Worm (Caenorhabditis elegans): ENCODE measurements around the gene W05H7.1.

Gene W05H7.1

DNA sequence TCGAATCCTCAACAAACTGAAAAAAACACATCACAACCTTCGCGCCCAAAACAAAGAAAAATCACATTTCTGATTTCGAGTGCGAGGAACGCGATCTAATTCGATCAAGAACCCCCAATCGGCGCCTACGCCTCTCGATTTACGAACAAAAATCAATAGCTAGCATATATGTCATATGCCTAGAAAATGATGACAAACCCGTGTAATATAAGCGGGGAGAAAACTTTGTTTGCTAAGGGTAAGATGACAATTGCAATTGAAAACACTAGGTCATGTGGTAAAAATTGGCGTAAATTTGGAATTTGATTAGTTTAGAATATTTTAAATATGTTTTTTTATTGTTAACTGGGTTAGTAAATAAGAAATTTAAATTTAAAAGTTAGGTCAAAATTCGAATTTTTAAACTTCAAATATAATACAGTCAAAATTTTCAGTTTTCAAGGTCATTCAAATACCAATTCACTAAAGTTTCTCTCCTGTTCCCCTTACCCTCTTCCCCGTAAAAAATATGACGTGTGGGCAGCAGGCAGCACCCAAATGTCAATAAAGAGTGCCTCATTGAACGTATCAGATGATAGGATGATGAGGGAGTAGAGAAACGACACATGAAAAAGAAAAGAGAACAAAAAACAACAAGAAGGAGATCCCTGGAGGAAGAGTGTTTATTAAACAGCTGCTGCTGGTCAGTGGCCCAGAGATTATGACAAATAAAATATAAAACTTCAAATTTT lies 5.9 kb downstream of the W05H7.1 start:
- TF ChIP-seq nhr-77 (tag; optimal IDR thresholded peaks at IDR 0.05) (peak; percentile 23), xbp-1 (tag; optimal IDR thresholded peaks at IDR 0.05) (peak; percentile 7), ceh-8 (GFP tag; optimal IDR thresholded peaks at IDR 0.05) (no peak), lsy-2 (tag; optimal IDR thresholded peaks at IDR 0.05) (peak; percentile 30 to 69), nhr-47 (tag; optimal IDR thresholded peaks at IDR 0.05) (peak; percentile 39), sup-37 (GFP tag; optimal IDR thresholded peaks at IDR 0.05) (no peak), blmp-1 (tag; optimal IDR thresholded peaks at IDR 0.05) (peak; percentile 77), C34B4.2 (tag; optimal IDR thresholded peaks at IDR 0.05) (no peak), nhr-19 (GFP tag; conservative IDR thresholded peaks at IDR 0.05) (peak; percentile 48; the same call in 1 of the 2 replicates), fkh-8 (tag; optimal IDR thresholded peaks at IDR 0.05) (no peak), mdl-1 (tag; optimal IDR thresholded peaks at IDR 0.05) (peak in 1 of 2 experiments; percentile 74), nhr-20 (tag; optimal IDR thresholded peaks at IDR 0.05) (peak; percentile 74), egl-13 (tag; optimal IDR thresholded peaks at IDR 0.05) (no peak), efl-1 (optimal IDR thresholded peaks at IDR 0.05) (peak in 1 of 2 experiments; percentile 2), efl-1 (GFP tag; optimal IDR thresholded peaks at IDR 0.05 in 1 of 2) (no peak), lin-14 (GFP tag; optimal IDR thresholded peaks at IDR 0.05) (peak; percentile 92), ets-5 (GFP tag; IDR thresholded peaks at IDR 0.05) (no peak), dpl-1 (GFP tag; optimal IDR thresholded peaks at IDR 0.05) (peak in 1 of 3 experiments; percentile 25), ztf-4 (tag; optimal IDR thresholded peaks at IDR 0.05) (peak; percentile 52), pag-3 (tag; optimal IDR thresholded peaks at IDR 0.05; ENCODE audit: borderline replicate concordance, insufficient read depth) (no peak), nhr-71 (tag; optimal IDR thresholded peaks at IDR 0.05) (peak; percentile 79), lir-3 (tag; optimal IDR thresholded peaks at IDR 0.05; ENCODE audit: poor library complexity) (peak; percentile 26), hpl-2 (GFP tag; optimal IDR thresholded peaks at IDR 0.05) (no peak), tbx-2 (tag; optimal IDR thresholded peaks at IDR 0.05) (peak; percentile 49), nhr-90 (tag; optimal IDR thresholded peaks at IDR 0.05; ENCODE audit: poor library complexity) (peak; percentile 40), mep-1 (tag; optimal IDR thresholded peaks at IDR 0.05) (peak; percentile 71), lin-35 (GFP tag; optimal IDR thresholded peaks at IDR 0.05) (peak in 1 of 2 experiments; percentile 54), rnt-1 (tag; optimal IDR thresholded peaks at IDR 0.05) (peak; percentile 61), unc-130 (tag; optimal IDR thresholded peaks at IDR 0.05) (no peak), snu-23 (GFP tag; optimal IDR thresholded peaks at IDR 0.05) (peak; percentile 68), skn-1 (tag; optimal IDR thresholded peaks at IDR 0.05) (peak; percentile 100), irx-1 (tag; optimal IDR thresholded peaks at IDR 0.05) (peak; percentile 29), ceh-82 (tag; optimal IDR thresholded peaks at IDR 0.05) (peak in 1 of 3 experiments; percentile 21), nhr-85 (tag) (peak; percentile 87), C16A3.4 (tag; optimal IDR thresholded peaks at IDR 0.05) (peak; percentile 68), jun-1 (tag; optimal IDR thresholded peaks at IDR 0.05) (no peak), swsn-7 (tag; optimal IDR thresholded peaks at IDR 0.05) (peak; percentile 41), fos-1 (tag; optimal IDR thresholded peaks at IDR 0.05) (peak; percentile 14), snpc-4 (tag; optimal IDR thresholded peaks at IDR 0.05) (peak; percentile 30)

DNA sequence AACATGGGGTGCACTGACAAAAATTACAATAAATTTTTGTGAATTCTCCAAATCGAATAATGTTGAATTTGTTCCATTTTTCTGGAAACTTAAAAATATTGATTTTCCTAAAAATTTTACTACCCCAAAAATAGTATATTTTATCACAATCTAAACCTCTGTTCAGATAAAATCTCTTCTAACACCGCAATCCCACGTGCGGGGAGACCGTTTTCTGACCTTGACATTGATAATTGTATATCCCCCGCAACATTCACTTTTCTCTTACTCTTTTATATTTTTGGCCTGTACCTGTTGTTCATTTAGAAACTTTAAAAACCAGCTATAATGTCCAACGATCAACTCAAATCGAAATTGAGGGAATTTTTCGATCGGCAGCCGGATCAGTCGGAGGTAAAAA lies 8.2 kb downstream of the W05H7.1 start, which contains the start of gene D1005.2:
Gene D1005.2, plus strand, starts transcription at position 230 of the 400 bp plus-strand sequence.
- no peak for TF ChIP-seq fkh-4 (tag; optimal IDR thresholded peaks at IDR 0.05; ENCODE audit: borderline replicate concordance)
- TF ChIP-seq elt-3 (tag; optimal IDR thresholded peaks at IDR 0.05): peak in 3 of 6 experiments; percentile 6 to 56 (median 37)
- TF ChIP-seq mdl-1 (tag; optimal IDR thresholded peaks at IDR 0.05): peak in 1 of 2 experiments; percentile 32
- TF ChIP-seq pax-3 (tag; optimal IDR thresholded peaks at IDR 0.05): no peak
- TF ChIP-seq dpl-1 (GFP tag; optimal IDR thresholded peaks at IDR 0.05): no peak
- TF ChIP-seq blmp-1 (tag; optimal IDR thresholded peaks at IDR 0.05): peak; percentile 93
- no peak for TF ChIP-seq zag-1 (tag; optimal IDR thresholded peaks at IDR 0.05)
- TF ChIP-seq ets-5 (GFP tag; IDR thresholded peaks at IDR 0.05): no peak
- TF ChIP-seq unc-86 (tag; optimal IDR thresholded peaks at IDR 0.05): no peak
- TF ChIP-seq isw-1 (GFP tag; IDR thresholded peaks at IDR 0.05): no peak
- TF ChIP-seq nhr-90 (tag; optimal IDR thresholded peaks at IDR 0.05; ENCODE audit: poor library complexity): no peak
- TF ChIP-seq lin-14 (GFP tag; optimal IDR thresholded peaks at IDR 0.05): peak; percentile 37
- no peak for TF ChIP-seq sptf-1 (tag; optimal IDR thresholded peaks at IDR 0.05)
- TF ChIP-seq F16B12.6 (tag; optimal IDR thresholded peaks at IDR 0.05): no peak
- TF ChIP-seq mep-1 (tag; optimal IDR thresholded peaks at IDR 0.05): peak; percentile 6

All from whole organism, L1 larva.